Fruit fly (Drosophila melanogaster): ENCODE results near the gene Spg7.
A peak's percentile ranks its signal among the peaks of the same experiment; 100 is the strongest.

The Spg7 gene

dm6 chrX:2743020-2743419 is 45.0 kb upstream of the Spg7 start (continued):
- TF ChIP-seq crp (GFP tag; optimal IDR thresholded peaks at IDR 0.05) = peak in 1 of 2 experiments; percentile 14
- TF ChIP-seq CG9932 (GFP tag; IDR thresholded peaks at IDR 0.05) = peak; percentile 89
- TF ChIP-seq CG32772 (GFP tag; IDR thresholded peaks at IDR 0.05) = peak; percentile 75
- peak; percentile 86 for TF ChIP-seq CG12659 (GFP tag; optimal IDR thresholded peaks at IDR 0.05)
- peak; percentile 69 for TF ChIP-seq ssp (GFP tag; IDR thresholded peaks at IDR 0.05)
- TF ChIP-seq CG9876 (GFP tag; optimal IDR thresholded peaks at IDR 0.05) = peak; percentile 64
- no peak for TF ChIP-seq CG3838 (GFP tag; optimal IDR thresholded peaks at IDR 0.05)
- no peak for TF ChIP-seq fru (optimal IDR thresholded peaks at IDR 0.05)
- peak; percentile 84 for TF ChIP-seq cas (GFP tag; IDR thresholded peaks at IDR 0.05)
- TF ChIP-seq CG17612 (GFP tag; IDR thresholded peaks at IDR 0.05) = peak; percentile 40; the same call in 1 of the 2 replicates
- no peak for TF ChIP-seq zen2 (GFP tag; IDR thresholded peaks at IDR 0.05; ENCODE audit: partially characterized antibody)
- no peak for TF ChIP-seq lbe (GFP tag; optimal IDR thresholded peaks at IDR 0.05)
- TF ChIP-seq Elba2 (GFP tag; optimal IDR thresholded peaks at IDR 0.05) = no peak
- TF ChIP-seq Asciz (GFP tag; optimal IDR thresholded peaks at IDR 0.05) = peak; percentile 47
- no peak for TF ChIP-seq bbx (GFP tag; IDR thresholded peaks at IDR 0.05; ENCODE audit: partially characterized antibody)
- TF ChIP-seq sob (GFP tag; IDR thresholded peaks at IDR 0.05) = peak; percentile 93
- TF ChIP-seq CG2199 (GFP tag; IDR thresholded peaks at IDR 0.05) = no peak
- peak; percentile 86 for TF ChIP-seq Fer1 (GFP tag; optimal IDR thresholded peaks at IDR 0.05)
- TF ChIP-seq CG2202 (tag; optimal IDR thresholded peaks at IDR 0.05) = no peak
- peak; percentile 90 for TF ChIP-seq Ptx1 (GFP tag; IDR thresholded peaks at IDR 0.05)
- peak; percentile 79 for TF ChIP-seq PHDP (tag; optimal IDR thresholded peaks at IDR 0.05)
- peak; percentile 66; the same call in 1 of the 2 replicates for TF ChIP-seq CG31441 (GFP tag; IDR thresholded peaks at IDR 0.05)
- peak; percentile 54 for TF ChIP-seq Fer2 (tag; optimal IDR thresholded peaks at IDR 0.05)
- TF ChIP-seq CG6854 (GFP tag; optimal IDR thresholded peaks at IDR 0.05) = peak; percentile 53
- peak; percentile 77 for TF ChIP-seq CG32767 (GFP tag; IDR thresholded peaks at IDR 0.05)
- TF ChIP-seq CG10209 (GFP tag; optimal IDR thresholded peaks at IDR 0.05) = peak; percentile 81
- peak; percentile 89 for TF ChIP-seq CG11247 (GFP tag; IDR thresholded peaks at IDR 0.05)
- TF ChIP-seq CG15696 (tag; optimal IDR thresholded peaks at IDR 0.05) = no peak
- TF ChIP-seq CG15601 (tag; optimal IDR thresholded peaks at IDR 0.05) = no peak
- TF ChIP-seq E2f2 (GFP tag; IDR thresholded peaks at IDR 0.05) = peak; percentile 73
- TF ChIP-seq Blimp-1 (GFP tag; optimal IDR thresholded peaks at IDR 0.05) = peak; percentile 53
- no peak for TF ChIP-seq CG17912 (GFP tag; optimal IDR thresholded peaks at IDR 0.05)
- peak; percentile 81 for TF ChIP-seq CG17385 (GFP tag; optimal IDR thresholded peaks at IDR 0.05)
- peak; percentile 48 for TF ChIP-seq CG2875 (GFP tag; optimal IDR thresholded peaks at IDR 0.05)
- peak; percentile 74; the same call in 2 of the 3 replicates for TF ChIP-seq sr (GFP tag; IDR thresholded peaks at IDR 0.05)
- peak; percentile 14 for TF ChIP-seq CG18262 (tag; optimal IDR thresholded peaks at IDR 0.05)
- TF ChIP-seq br (optimal IDR thresholded peaks at IDR 0.05) = no peak
- peak; percentile 78 for TF ChIP-seq CG6272 (GFP tag; IDR thresholded peaks at IDR 0.05)
- TF ChIP-seq CG9727 (GFP tag; optimal IDR thresholded peaks at IDR 0.05) = peak; percentile 69
- no peak for TF ChIP-seq CG1602 (GFP tag; optimal IDR thresholded peaks at IDR 0.05)
- TF ChIP-seq usp (GFP tag; optimal IDR thresholded peaks at IDR 0.05) = no peak
- TF ChIP-seq Hmx (GFP tag; optimal IDR thresholded peaks at IDR 0.05) = no peak
- peak; percentile 93 for TF ChIP-seq row (GFP tag; IDR thresholded peaks at IDR 0.05)
- no peak for TF ChIP-seq Trl (optimal IDR thresholded peaks at IDR 0.05)
- peak; percentile 75 for TF ChIP-seq Trl (GFP tag; optimal IDR thresholded peaks at IDR 0.05)
- TF ChIP-seq CG16815 (GFP tag; optimal IDR thresholded peaks at IDR 0.05) = peak; percentile 56
- no peak for TF ChIP-seq gfzf (GFP tag; optimal IDR thresholded peaks at IDR 0.05)
- TF ChIP-seq CG7556 (GFP tag; optimal IDR thresholded peaks at IDR 0.05) = peak; percentile 59
- TF ChIP-seq dan (GFP tag; IDR thresholded peaks at IDR 0.05) = no peak
- peak; percentile 67 for TF ChIP-seq az2 (GFP tag; optimal IDR thresholded peaks at IDR 0.05)
- TF ChIP-seq Doc3 (GFP tag; IDR thresholded peaks at IDR 0.05; ENCODE audit: partially characterized antibody) = no peak
- TF ChIP-seq dmrt11E (tag; optimal IDR thresholded peaks at IDR 0.05) = no peak

Data from whole organism, embryonic.